Fruit fly (Drosophila melanogaster) whole organism, embryonic: ENCODE measurements around the gene Ldsdh1.

Source experiments
- BEAF-32 ChIP-seq: fragments of 200-800 bp; sonication (Bioruptor generic); optimal IDR thresholded peaks from 3 replicates; lab custom pipeline; 2017; ENCODE audit warnings: missing biosample characterization, missing genetic modification characterization, mild to moderate bottlenecking, moderate library complexity, missing genetic modification reagents
- CG10267 ChIP-seq: fragments of 200-800 bp; sonication (Bioruptor generic); optimal IDR thresholded peaks from 2 replicates; lab custom pipeline; 2018; ENCODE audit warnings: missing biosample characterization, mild to moderate bottlenecking, missing genetic modification characterization, moderate library complexity
- CG10543 ChIP-seq: fragments of 200-800 bp; sonication (Bioruptor generic); optimal IDR thresholded peaks from 3 replicates; lab custom pipeline; 2017; ENCODE audit warnings: missing biosample characterization, mild to moderate bottlenecking, missing genetic modification characterization, moderate library complexity
- CG12391 ChIP-seq: fragments of 200-800 bp; sonication (Bioruptor generic); optimal IDR thresholded peaks from 3 replicates; lab custom pipeline; 2018; ENCODE audit warnings: missing biosample characterization, mild to moderate bottlenecking, missing genetic modification characterization, moderate library complexity
- CG12659 ChIP-seq: fragments of 200-800 bp; sonication (Bioruptor generic); optimal IDR thresholded peaks from 3 replicates; lab custom pipeline; 2017; ENCODE audit warnings: mild to moderate bottlenecking, missing biosample characterization, missing genetic modification reagents, missing genetic modification characterization
- CG13287 ChIP-seq: fragments of 200-800 bp; sonication (Bioruptor generic); IDR thresholded peaks from 2 replicates; pipeline ENCODE4 v1.3.6; 2022; ENCODE audit warnings: missing biosample characterization, missing genetic modification characterization; ENCODE audit not compliant: partially characterized antibody
- CG14441 ChIP-seq: fragments of 200-800 bp; sonication (Bioruptor generic); IDR thresholded peaks from 2 replicates; pipeline ENCODE4 v1.3.6; 2022; ENCODE audit warnings: missing biosample characterization, missing genetic modification characterization
- CG14710 ChIP-seq: fragments of 200-800 bp; sonication (Bioruptor generic); optimal IDR thresholded peaks from 3 replicates; lab custom pipeline; 2019; ENCODE audit warnings: missing biosample characterization, mild to moderate bottlenecking, missing genetic modification characterization, moderate library complexity
- CG15514 ChIP-seq: fragments of 200-800 bp; sonication (Bioruptor generic); optimal IDR thresholded peaks from 3 replicates; lab custom pipeline; 2017; ENCODE audit warnings: missing biosample characterization, missing genetic modification characterization, mild to moderate bottlenecking, moderate library complexity, missing genetic modification reagents
- CG16813 ChIP-seq: fragments of 200-800 bp; sonication (Bioruptor generic); IDR thresholded peaks from 3 replicates; pipeline ENCODE4 v1.3.6; 2022; ENCODE audit warnings: missing biosample characterization, missing genetic modification characterization; ENCODE audit not compliant: partially characterized antibody
- CG2116 ChIP-seq: fragments of 200-800 bp; sonication (Bioruptor generic); optimal IDR thresholded peaks from 3 replicates; lab custom pipeline; 2018; ENCODE audit warnings: missing biosample characterization, mild to moderate bottlenecking, missing genetic modification characterization
- CG30020 ChIP-seq: fragments of 200-800 bp; optimal IDR thresholded peaks from 2 replicates; lab custom pipeline; 2019; ENCODE audit warnings: missing biosample characterization, mild to moderate bottlenecking, missing genetic modification characterization, moderate library complexity
- CG3281 ChIP-seq: fragments of 200-800 bp; sonication (Bioruptor generic); optimal IDR thresholded peaks from 3 replicates; lab custom pipeline; 2017; ENCODE audit warnings: missing biosample characterization, mild to moderate bottlenecking, missing genetic modification characterization
- CG42726 ChIP-seq: fragments of 200-800 bp; sonication (Bioruptor generic); IDR thresholded peaks from 2 replicates; pipeline ENCODE4 v1.3.6; 2022; ENCODE audit warnings: missing biosample characterization, missing genetic modification characterization; ENCODE audit not compliant: partially characterized antibody
- CG7745 ChIP-seq: fragments of 200-800 bp; sonication (Bioruptor generic); optimal IDR thresholded peaks from 2 replicates; lab custom pipeline; 2018; ENCODE audit warnings: missing biosample characterization, mild to moderate bottlenecking, missing genetic modification characterization, moderate library complexity
- CG8290 ChIP-seq, 3 experiments: fragments of 200-800 bp; sonication (Bioruptor generic); optimal IDR thresholded peaks; 2 replicates each; lab custom pipeline; 2016 to 2019; ENCODE audit warnings: missing biosample characterization in 3 of 3, missing genetic modification characterization in 3 of 3, mild to moderate bottlenecking in 2 of 3, moderate library complexity in 1 of 3
- CG8944 ChIP-seq: fragments of 200-800 bp; sonication (Bioruptor generic); optimal IDR thresholded peaks from 3 replicates; lab custom pipeline; 2016; ENCODE audit warnings: missing biosample characterization, missing genetic modification characterization
- CG9437 ChIP-seq: fragments of 200-800 bp; sonication (Bioruptor generic); optimal IDR thresholded peaks from 2 replicates; lab custom pipeline; 2018; ENCODE audit warnings: missing biosample characterization, mild to moderate bottlenecking, missing genetic modification characterization
- CG9797 ChIP-seq: fragments of 200-800 bp; sonication (Bioruptor generic); optimal IDR thresholded peaks from 3 replicates; lab custom pipeline; 2018; ENCODE audit warnings: missing biosample characterization, mild to moderate bottlenecking, missing genetic modification characterization
- CG9876 ChIP-seq: fragments of 200-800 bp; sonication (Bioruptor generic); optimal IDR thresholded peaks from 2 replicates; lab custom pipeline; 2016; ENCODE audit warnings: missing biosample characterization, missing genetic modification characterization
- Dll ChIP-seq: fragments of 200-800 bp; sonication (Bioruptor generic); IDR thresholded peaks from 4 replicates; pipeline ENCODE4 v1.3.6; 2022; ENCODE audit warnings: missing biosample characterization, missing genetic modification characterization; ENCODE audit not compliant: partially characterized antibody
- Doc3 ChIP-seq: fragments of 200-800 bp; sonication (Bioruptor generic); IDR thresholded peaks from 3 replicates; pipeline ENCODE4 v1.3.6; 2022; ENCODE audit warnings: missing biosample characterization, missing genetic modification characterization; ENCODE audit not compliant: partially characterized antibody
- Dref ChIP-seq: fragments of 200-800 bp; sonication (Bioruptor generic); IDR thresholded peaks from 2 replicates; pipeline ENCODE4 v1.3.6; 2022; ENCODE audit warnings: missing biosample characterization, missing genetic modification characterization
- Ets65A ChIP-seq: fragments of 200-800 bp; sonication (Bioruptor generic); peaks from one replicate; lab custom pipeline; 2016; ENCODE audit warnings: missing biosample characterization, missing genetic modification characterization
- Ets97D ChIP-seq: fragments of 200-800 bp; sonication (Bioruptor generic); optimal IDR thresholded peaks from 3 replicates; lab custom pipeline; 2016; ENCODE audit warnings: missing biosample characterization, missing genetic modification characterization
- Gsc ChIP-seq: fragments of 200-800 bp; sonication (Bioruptor generic); IDR thresholded peaks from 2 replicates; pipeline ENCODE4 v1.3.6; 2022; ENCODE audit warnings: missing biosample characterization, missing genetic modification characterization
- Mad ChIP-seq: fragments of 200-800 bp; sonication (Bioruptor generic); optimal IDR thresholded peaks from 2 replicates; lab custom pipeline; 2016; ENCODE audit warnings: missing biosample characterization, missing genetic modification characterization
- Myb ChIP-seq: fragments of 200-800 bp; sonication (Bioruptor generic); optimal IDR thresholded peaks from 2 replicates; lab custom pipeline; 2016; ENCODE audit warnings: missing biosample characterization, missing genetic modification characterization
- Sin3A ChIP-seq: fragments of >200 bp; optimal IDR thresholded peaks from 2 replicates; lab custom pipeline; 2018
- Sry-δ ChIP-seq: fragments of 200-800 bp; sonication (Bioruptor generic); optimal IDR thresholded peaks from 2 replicates; lab custom pipeline; 2016; ENCODE audit warnings: missing biosample characterization, missing genetic modification characterization
- Stat92E ChIP-seq, 3 experiments: fragments of >200 bp in 2 of 3; fragments of 200-800 bp in 1 of 3; sonication (Bioruptor generic) in 1 of 3; optimal IDR thresholded peaks; 2 replicates each; lab custom pipeline; 2017 to 2019; ENCODE audit warnings: missing biosample characterization in 3 of 3, missing genetic modification characterization in 3 of 3, mild to moderate bottlenecking in 1 of 3, moderate library complexity in 1 of 3
- Xrp1 ChIP-seq: fragments of 200-800 bp; sonication (Bioruptor generic); IDR thresholded peaks from 2 replicates; pipeline ENCODE4 v1.3.6; 2022; ENCODE audit warnings: missing biosample characterization, missing genetic modification characterization
- YL-1 ChIP-seq: fragments of 200-800 bp; sonication (Bioruptor generic); optimal IDR thresholded peaks from 3 replicates; lab custom pipeline; 2017; ENCODE audit warnings: missing biosample characterization, mild to moderate bottlenecking, missing genetic modification characterization
- amos ChIP-seq: fragments of 200-800 bp; sonication (Bioruptor generic); IDR thresholded peaks from 2 replicates; pipeline ENCODE4 v1.3.6; 2022; ENCODE audit warnings: missing biosample characterization, missing genetic modification characterization; ENCODE audit not compliant: partially characterized antibody
- bbx ChIP-seq: fragments of 200-800 bp; sonication (Bioruptor generic); IDR thresholded peaks from 2 replicates; pipeline ENCODE4 v1.3.6; 2022; ENCODE audit warnings: missing biosample characterization, missing genetic modification characterization; ENCODE audit not compliant: partially characterized antibody
- ci ChIP-seq: fragments of 200-800 bp; sonication (Bioruptor generic); IDR thresholded peaks from 3 replicates; pipeline ENCODE4 v1.3.6; 2022; ENCODE audit warnings: missing biosample characterization, missing genetic modification characterization
- insv ChIP-seq, 2 experiments: fragments of 200-800 bp; sonication (Bioruptor generic); optimal IDR thresholded peaks; 3 replicates each; lab custom pipeline; 2016 to 2018; ENCODE audit warnings: missing biosample characterization in 2 of 2, missing genetic modification characterization in 2 of 2
- lola ChIP-seq, 3 experiments: fragments of >200 bp in 2 of 3; fragments of 200-800 bp in 1 of 3; sonication (Bioruptor generic) in 1 of 3; optimal IDR thresholded peaks; 2 replicates each; lab custom pipeline; 2017 to 2019; ENCODE audit warnings: missing biosample characterization in 3 of 3, missing genetic modification characterization in 3 of 3, mild to moderate bottlenecking in 1 of 3, moderate library complexity in 1 of 3
- nmo ChIP-seq: fragments of 200-800 bp; sonication (Bioruptor generic); optimal IDR thresholded peaks from 2 replicates; lab custom pipeline; 2018; ENCODE audit warnings: missing biosample characterization, mild to moderate bottlenecking, missing genetic modification characterization, moderate library complexity
- otp ChIP-seq: fragments of 200-800 bp; sonication (Bioruptor generic); IDR thresholded peaks from 3 replicates; pipeline ENCODE4, ENCODE4 v1.3.6; 2022; ENCODE audit warnings: missing biosample characterization, missing genetic modification characterization
- row ChIP-seq: fragments of 200-800 bp; sonication (Bioruptor generic); IDR thresholded peaks from 3 replicates; pipeline ENCODE4 v1.3.6; 2022; ENCODE audit warnings: missing biosample characterization, missing genetic modification characterization
- sens ChIP-seq: fragments of 200-800 bp; sonication (Bioruptor generic); peaks from one replicate; lab custom pipeline; 2016; ENCODE audit warnings: missing biosample characterization, missing genetic modification characterization
- sqz ChIP-seq: fragments of 200-800 bp; sonication (Bioruptor generic); optimal IDR thresholded peaks from 3 replicates; lab custom pipeline; 2018; ENCODE audit warnings: missing biosample characterization, mild to moderate bottlenecking, missing genetic modification characterization
- ssp ChIP-seq: fragments of 200-800 bp; sonication (Bioruptor generic); IDR thresholded peaks from 2 replicates; pipeline ENCODE4 v1.3.6; 2022; ENCODE audit warnings: missing biosample characterization, missing genetic modification characterization
- tna ChIP-seq: fragments of 200-800 bp; sonication (Bioruptor generic); IDR thresholded peaks from 2 replicates; pipeline ENCODE4 v1.3.6; 2022; ENCODE audit warnings: missing biosample characterization, missing genetic modification characterization; ENCODE audit not compliant: partially characterized antibody
- zen2 ChIP-seq: fragments of 200-800 bp; sonication (Bioruptor generic); IDR thresholded peaks from 3 replicates; pipeline ENCODE4 v1.3.6; 2022; ENCODE audit warnings: missing biosample characterization, missing genetic modification characterization; ENCODE audit not compliant: partially characterized antibody

Ldsdh1 gene

DNA sequence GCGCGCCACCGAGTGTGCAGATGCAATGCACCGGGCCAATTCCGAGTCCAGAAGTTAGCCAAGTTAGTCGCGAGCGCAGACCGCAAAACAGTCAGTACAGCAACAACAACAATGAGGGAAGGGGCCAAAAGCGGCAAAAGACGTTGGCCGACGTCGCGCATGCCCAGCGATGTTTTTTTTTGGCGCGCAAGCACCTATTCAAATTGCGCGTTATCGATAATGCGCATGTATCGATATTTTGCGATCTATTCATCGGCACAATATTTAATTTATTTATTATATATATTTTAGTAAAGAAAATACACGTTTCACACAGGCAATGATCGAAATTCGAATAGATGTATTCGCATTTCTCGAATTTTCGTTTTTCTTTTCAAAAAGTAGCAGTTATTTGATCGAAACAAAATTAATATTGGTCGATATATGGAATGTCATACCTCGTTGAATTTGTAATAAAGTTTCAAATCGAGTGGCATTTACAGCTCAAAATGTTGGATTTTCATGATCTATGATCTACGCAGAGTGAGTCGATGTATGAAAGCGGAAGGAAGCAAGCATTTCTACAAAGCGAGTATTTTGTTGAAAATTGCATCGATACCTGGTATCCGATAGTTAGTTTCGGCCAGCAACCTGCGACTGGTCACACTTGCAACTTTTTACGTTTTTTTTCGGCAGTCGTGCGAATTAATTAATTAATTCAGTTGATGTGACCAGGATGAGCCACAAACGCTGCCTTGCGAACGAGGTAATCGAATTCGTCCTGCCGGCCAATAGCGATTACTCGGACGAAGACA is 48.0 kb upstream of the Ldsdh1 start, which contains the start of gene CG2116 (continued):
- TF ChIP-seq CG16813 (GFP tag; lab: Robert Waterston, UW) (peak; percentile 79), Myb (GFP tag; lab: Kevin White, UChicago) (peak; percentile 47), BEAF-32 (GFP tag; lab: Kevin White, UChicago) (peak; percentile 85), CG13287 (GFP tag; lab: Robert Waterston, UW) (peak; percentile 72), Ets65A (GFP tag; lab: Kevin White, UChicago) (peak; percentile 70), Stat92E (GFP tag; optimal IDR thresholded peaks at IDR 0.05; lab: Kevin White, UChicago) (no peak), nmo (GFP tag; lab: Kevin White, UChicago) (peak; percentile 26), otp (GFP tag; lab: Robert Waterston, UW) (no peak), CG42726 (GFP tag; lab: Robert Waterston, UW) (0 out of 2 replicates have a peak, but pooled peaks have one; percentile 40), row (GFP tag; lab: Robert Waterston, UW) (peak; percentile 48; the same call in 2 of the 3 replicates), sqz (GFP tag; lab: Kevin White, UChicago) (peak; percentile 66), YL-1 (GFP tag; lab: Kevin White, UChicago) (peak; percentile 11), CG9437 (peak; percentile 37), ci (GFP tag; lab: Robert Waterston, UW) (0 out of 3 replicates have a peak, but pooled peaks have one; percentile 25), CG14710 (tag; lab: Kevin White, UChicago) (peak; percentile 61), CG15514 (GFP tag; lab: Kevin White, UChicago) (peak; percentile 59), amos (GFP tag; lab: Robert Waterston, UW) (peak; percentile 73), zen2 (peak; percentile 52; the same call in 1 of the 3 replicates), tna (GFP tag; lab: Robert Waterston, UW) (0 out of 2 replicates have a peak, but pooled peaks have one; percentile 11), Dll (GFP tag; lab: Robert Waterston, UW) (peak; percentile 79), CG9797 (GFP tag; lab: Kevin White, UChicago) (peak; percentile 78), lola (GFP tag; optimal IDR thresholded peaks at IDR 0.05; lab: Kevin White, UChicago) (peak in 1 of 3 experiments; percentile 6), Sin3A (lab: Kevin White, UChicago) (peak; percentile 56), CG2116 (peak; percentile 93), sens (peak; percentile 53), CG10543 (peak; percentile 9), ssp (GFP tag; lab: Robert Waterston, UW) (peak; percentile 57; the same call in 1 of the 2 replicates), CG30020 (tag; lab: Kevin White, UChicago) (peak; percentile 45), CG7745 (tag; lab: Kevin White, UChicago) (peak; percentile 90), Xrp1 (GFP tag; lab: Robert Waterston, UW) (no peak), Dref (peak; percentile 59), CG8944 (GFP tag; lab: Kevin White, UChicago) (no peak), Sry-δ (GFP tag; lab: Kevin White, UChicago) (peak; percentile 73), Gsc (GFP tag; lab: Robert Waterston, UW) (no peak), bbx (peak; percentile 63), CG14441 (no peak), CG10267 (tag; lab: Kevin White, UChicago) (peak; percentile 37), CG3281 (GFP tag; lab: Kevin White, UChicago) (no peak), Doc3 (peak; percentile 64), CG12659 (GFP tag; lab: Kevin White, UChicago) (peak; percentile 51), CG8290 (GFP tag; optimal IDR thresholded peaks at IDR 0.05; lab: Kevin White, UChicago) (peak; percentile 22), CG8290 (tag; optimal IDR thresholded peaks at IDR 0.05; lab: Kevin White, UChicago) (peak in 1 of 2 experiments; percentile 26), CG12391 (peak; percentile 22), Ets97D (peak; percentile 46), insv (GFP tag; optimal IDR thresholded peaks at IDR 0.05; lab: Kevin White, UChicago) (no peak), CG9876 (GFP tag; lab: Kevin White, UChicago) (no peak), Mad (no peak)
